Worm (Caenorhabditis elegans): ENCODE data around the gene H41C03.1.

- TF ChIP-seq skn-1 (tag; optimal IDR thresholded peaks at IDR 0.05) (no peak), ama-1 (optimal IDR thresholded peaks at IDR 0.05) (no peak), nhr-76 (tag; optimal IDR thresholded peaks at IDR 0.05) (no peak), ztf-11 (tag; optimal IDR thresholded peaks at IDR 0.05) (no peak), R02D3.7 (tag; optimal IDR thresholded peaks at IDR 0.05) (no peak)
Measured at ce11 chrII:5902139-5902538, 47.9 kb downstream of the H41C03.1 start.

All from whole organism, L3 larva.